Fruit fly (Drosophila melanogaster) whole organism, embryonic: ENCODE results near the gene CG31050.

Source experiments
- ATbp ChIP-seq: fragments of 200-800 bp; sonication (Bioruptor generic); optimal IDR thresholded peaks from 2 replicates; lab custom pipeline; 2017; ENCODE audit warnings: missing biosample characterization, mild to moderate bottlenecking, missing genetic modification characterization, missing genetic modification reagents
- Atf-2 ChIP-seq: fragments of 200-800 bp; sonication (Bioruptor generic); optimal IDR thresholded peaks from 2 replicates; lab custom pipeline; 2016; ENCODE audit warnings: missing biosample characterization, missing genetic modification characterization
- CG10431 ChIP-seq: fragments of 200-800 bp; sonication (Bioruptor generic); optimal IDR thresholded peaks from 3 replicates; lab custom pipeline; 2018; ENCODE audit warnings: missing biosample characterization, mild to moderate bottlenecking, missing genetic modification characterization
- CG10543 ChIP-seq: fragments of 200-800 bp; sonication (Bioruptor generic); optimal IDR thresholded peaks from 3 replicates; lab custom pipeline; 2017; ENCODE audit warnings: missing biosample characterization, mild to moderate bottlenecking, missing genetic modification characterization, moderate library complexity
- CG10654 ChIP-seq: fragments of 200-800 bp; sonication (Bioruptor generic); optimal IDR thresholded peaks from 2 replicates; lab custom pipeline; 2016; ENCODE audit warnings: missing biosample characterization, missing genetic modification characterization
- CG10959 ChIP-seq: fragments of 200-800 bp; sonication (Bioruptor generic); IDR thresholded peaks from 2 replicates; pipeline ENCODE4 v1.3.6; 2022; ENCODE audit warnings: missing biosample characterization, missing genetic modification characterization
- CG11560 ChIP-seq: fragments of 200-800 bp; sonication (Bioruptor generic); IDR thresholded peaks from 3 replicates; pipeline ENCODE4 v1.3.6; 2022; ENCODE audit warnings: missing biosample characterization, missing genetic modification characterization
- CG15696 ChIP-seq: fragments of 200-800 bp; sonication (Bioruptor generic); optimal IDR thresholded peaks from 2 replicates; lab custom pipeline; 2019; ENCODE audit warnings: missing biosample characterization, mild to moderate bottlenecking, missing genetic modification characterization, moderate library complexity
- CG1603 ChIP-seq: fragments of 200-800 bp; sonication (Bioruptor generic); optimal IDR thresholded peaks from 2 replicates; lab custom pipeline; 2019; ENCODE audit warnings: missing biosample characterization, mild to moderate bottlenecking, missing genetic modification characterization, moderate library complexity
- CG16813 ChIP-seq: fragments of 200-800 bp; sonication (Bioruptor generic); IDR thresholded peaks from 3 replicates; pipeline ENCODE4 v1.3.6; 2022; ENCODE audit warnings: missing biosample characterization, missing genetic modification characterization; ENCODE audit not compliant: partially characterized antibody
- CG17186 ChIP-seq: fragments of 200-800 bp; sonication (Bioruptor generic); optimal IDR thresholded peaks from 3 replicates; lab custom pipeline; 2017; ENCODE audit warnings: missing biosample characterization, missing genetic modification reagents, missing genetic modification characterization
- CG2875 ChIP-seq: fragments of 200-800 bp; sonication (Bioruptor generic); optimal IDR thresholded peaks from 2 replicates; lab custom pipeline; 2017; ENCODE audit warnings: missing biosample characterization, mild to moderate bottlenecking, missing genetic modification characterization, missing genetic modification reagents
- CG33213 ChIP-seq: fragments of 200-800 bp; sonication (Bioruptor generic); optimal IDR thresholded peaks from 3 replicates; lab custom pipeline; 2016; ENCODE audit warnings: missing biosample characterization, missing genetic modification characterization
- CG4328 ChIP-seq: fragments of 200-800 bp; sonication (Bioruptor generic); optimal IDR thresholded peaks from 3 replicates; lab custom pipeline; 2017; ENCODE audit warnings: missing biosample characterization, missing genetic modification reagents, missing genetic modification characterization
- CG4730 ChIP-seq: fragments of 200-800 bp; sonication (Bioruptor generic); IDR thresholded peaks from 2 replicates; pipeline ENCODE4 v1.3.6; 2022; ENCODE audit warnings: missing biosample characterization, missing genetic modification characterization
- CG6683 ChIP-seq: fragments of 200-800 bp; sonication (Bioruptor generic); optimal IDR thresholded peaks from 2 replicates; lab custom pipeline; 2017; ENCODE audit warnings: missing biosample characterization, mild to moderate bottlenecking, missing genetic modification characterization, missing genetic modification reagents
- CG8089 ChIP-seq: fragments of 200-800 bp; sonication (Bioruptor generic); optimal IDR thresholded peaks from 3 replicates; lab custom pipeline; 2016; ENCODE audit warnings: missing biosample characterization, missing genetic modification characterization
- CG8290 ChIP-seq, 3 experiments: fragments of 200-800 bp; sonication (Bioruptor generic); optimal IDR thresholded peaks; 2 replicates each; lab custom pipeline; 2016 to 2019; ENCODE audit warnings: missing biosample characterization in 3 of 3, missing genetic modification characterization in 3 of 3, mild to moderate bottlenecking in 2 of 3, moderate library complexity in 1 of 3
- CG9932 ChIP-seq: fragments of 200-800 bp; sonication (Bioruptor generic); IDR thresholded peaks from 2 replicates; pipeline ENCODE4 v1.3.6; 2022; ENCODE audit warnings: missing biosample characterization, missing genetic modification characterization
- CHES-1-like ChIP-seq: fragments of 200-800 bp; sonication (Bioruptor generic); optimal IDR thresholded peaks from 2 replicates; lab custom pipeline; 2016; ENCODE audit warnings: missing biosample characterization, missing genetic modification characterization
- Ets97D ChIP-seq: fragments of 200-800 bp; sonication (Bioruptor generic); optimal IDR thresholded peaks from 3 replicates; lab custom pipeline; 2016; ENCODE audit warnings: missing biosample characterization, missing genetic modification characterization
- GATAe ChIP-seq: fragments of 200-800 bp; sonication (Bioruptor generic); conservative IDR thresholded peaks from 2 replicates; pipeline ENCODE4 v1.3.6; 2022; ENCODE audit warnings: missing biosample characterization, missing genetic modification characterization
- Hmr ChIP-seq: fragments of 200-800 bp; sonication (Bioruptor generic); optimal IDR thresholded peaks from 3 replicates; lab custom pipeline; 2017; ENCODE audit warnings: mild to moderate bottlenecking, missing biosample characterization, missing genetic modification reagents, missing genetic modification characterization
- Hmx ChIP-seq: fragments of 200-800 bp; sonication (Bioruptor generic); optimal IDR thresholded peaks from 2 replicates; lab custom pipeline; 2016; ENCODE audit warnings: missing biosample characterization, missing genetic modification characterization
- Oli ChIP-seq: fragments of 200-800 bp; sonication (Bioruptor generic); optimal IDR thresholded peaks from 2 replicates; lab custom pipeline; 2018; ENCODE audit warnings: missing biosample characterization, mild to moderate bottlenecking, missing genetic modification characterization, moderate library complexity
- Sox102F ChIP-seq: fragments of 200-800 bp; sonication (Bioruptor generic); optimal IDR thresholded peaks from 2 replicates; lab custom pipeline; 2018; ENCODE audit warnings: missing biosample characterization, mild to moderate bottlenecking, missing genetic modification characterization, moderate library complexity
- cad ChIP-seq: fragments of >200 bp; optimal IDR thresholded peaks from 2 replicates; lab custom pipeline; 2017; ENCODE audit warnings: missing biosample characterization, missing genetic modification characterization
- en ChIP-seq: fragments of 200-800 bp; sonication (Bioruptor generic); optimal IDR thresholded peaks from 2 replicates; lab custom pipeline; 2016; ENCODE audit warnings: missing biosample characterization, missing genetic modification characterization
- esg ChIP-seq: fragments of 200-800 bp; sonication (Bioruptor generic); conservative IDR thresholded peaks from 2 replicates; pipeline ENCODE4 v1.3.6; 2022; ENCODE audit warnings: missing biosample characterization, missing genetic modification characterization
- exex ChIP-seq: fragments of 200-800 bp; sonication (Bioruptor generic); optimal IDR thresholded peaks from 4 replicates; lab custom pipeline; 2018; ENCODE audit warnings: missing biosample characterization, mild to moderate bottlenecking, missing genetic modification characterization, moderate library complexity
- klu ChIP-seq: fragments of 200-800 bp; sonication (Bioruptor generic); IDR thresholded peaks from 2 replicates; pipeline ENCODE4 v1.3.6; 2022; ENCODE audit warnings: missing biosample characterization, missing genetic modification characterization
- mirr ChIP-seq: fragments of 200-800 bp; sonication (Bioruptor generic); optimal IDR thresholded peaks from 3 replicates; lab custom pipeline; 2018; ENCODE audit warnings: missing biosample characterization, mild to moderate bottlenecking, missing genetic modification characterization
- onecut ChIP-seq: fragments of 200-800 bp; sonication (Bioruptor generic); IDR thresholded peaks from 2 replicates; pipeline ENCODE4 v1.3.6; 2022; ENCODE audit warnings: missing biosample characterization, missing genetic modification characterization
- p53 ChIP-seq: fragments of 200-800 bp; sonication (Bioruptor generic); optimal IDR thresholded peaks from 2 replicates; lab custom pipeline; 2016; ENCODE audit warnings: missing biosample characterization, missing genetic modification characterization
- sc ChIP-seq, 3 experiments: fragments of >200 bp in 2 of 3; fragments of 200-800 bp in 1 of 3; sonication (Bioruptor generic) in 1 of 3; optimal IDR thresholded peaks; 2 replicates in 2 of 3; 3 replicates in 1 of 3; lab custom pipeline; 2017; ENCODE audit warnings: mild to moderate bottlenecking in 1 of 3, missing biosample characterization in 1 of 3, missing genetic modification characterization in 1 of 3, missing genetic modification reagents in 1 of 3
- seq ChIP-seq: fragments of 200-800 bp; sonication (Bioruptor generic); IDR thresholded peaks from 2 replicates; pipeline ENCODE4 v1.3.6; 2022; ENCODE audit warnings: missing biosample characterization, missing genetic modification characterization
- sug ChIP-seq: fragments of 200-800 bp; optimal IDR thresholded peaks from 2 replicates; lab custom pipeline; 2019; ENCODE audit warnings: missing biosample characterization, mild to moderate bottlenecking, missing genetic modification characterization, moderate library complexity
- tgo ChIP-seq: fragments of 200-800 bp; sonication (Bioruptor generic); IDR thresholded peaks from 3 replicates; pipeline ENCODE4 v1.3.6; 2022; ENCODE audit warnings: missing biosample characterization, missing genetic modification characterization
- tin ChIP-seq: fragments of 200-800 bp; sonication (Bioruptor generic); optimal IDR thresholded peaks from 3 replicates; lab custom pipeline; 2016; ENCODE audit warnings: missing biosample characterization, missing genetic modification characterization
- vfl ChIP-seq: fragments of 200-800 bp; sonication (Bioruptor generic); optimal IDR thresholded peaks from 2 replicates; lab custom pipeline; 2016; ENCODE audit warnings: missing biosample characterization, missing genetic modification characterization
- vnd ChIP-seq: fragments of 200-800 bp; sonication (Bioruptor generic); IDR thresholded peaks from 3 replicates; pipeline ENCODE4 v1.3.6; 2022; ENCODE audit warnings: missing biosample characterization, missing genetic modification characterization; ENCODE audit not compliant: partially characterized antibody

CG31050 gene

dm6 chr3R:28676870-28677526, 26.7 kb upstream of the CG31050 start (continued):
- peak; percentile 37 for TF ChIP-seq Hmr (GFP tag; lab: Kevin White, UChicago)
- TF ChIP-seq CG4328 (GFP tag; lab: Kevin White, UChicago) = no peak
- TF ChIP-seq tin (GFP tag; lab: Kevin White, UChicago) = peak; percentile 11
- TF ChIP-seq klu = 0 out of 2 replicates have a peak, but pooled peaks have one; percentile 14
- no peak for TF ChIP-seq CG2875
- no peak for TF ChIP-seq vnd (GFP tag; lab: Robert Waterston, UW)
- TF ChIP-seq CG6683 = no peak
- no peak for TF ChIP-seq CG10431
- peak; percentile 69; the same call in 2 of the 3 replicates for TF ChIP-seq tgo
- no peak for TF ChIP-seq p53
- peak; percentile 56 for TF ChIP-seq CG4730 (GFP tag; lab: Robert Waterston, UW)
- TF ChIP-seq sug (tag; lab: Kevin White, UChicago) = no peak
- TF ChIP-seq seq (GFP tag; lab: Robert Waterston, UW) = no peak
- no peak for TF ChIP-seq CG15696
- TF ChIP-seq CG16813 (GFP tag; lab: Robert Waterston, UW) = no peak
- peak; percentile 71 for TF ChIP-seq CG9932
- TF ChIP-seq CG10654 (GFP tag; lab: Kevin White, UChicago) = no peak
- 0 out of 2 replicates have a peak, but pooled peaks have one; percentile 23 for TF ChIP-seq onecut
- TF ChIP-seq CG17186 (GFP tag; lab: Kevin White, UChicago) = no peak
- no peak for TF ChIP-seq CHES-1-like (GFP tag; lab: Kevin White, UChicago)
- TF ChIP-seq GATAe (GFP tag; lab: Robert Waterston, UW) = no peak
- TF ChIP-seq en = no peak
- no peak for TF ChIP-seq exex (tag; lab: Kevin White, UChicago)
- no peak for TF ChIP-seq CG8290 (GFP tag; optimal IDR thresholded peaks at IDR 0.05; lab: Kevin White, UChicago)
- TF ChIP-seq CG8290 (tag; optimal IDR thresholded peaks at IDR 0.05; lab: Kevin White, UChicago) = peak in 1 of 2 experiments; percentile 71
- no peak for TF ChIP-seq Ets97D (GFP tag; lab: Kevin White, UChicago)
- no peak for TF ChIP-seq CG10543 (GFP tag; lab: Kevin White, UChicago)
- TF ChIP-seq CG8089 (GFP tag; lab: Kevin White, UChicago) = no peak
- TF ChIP-seq Atf-2 = no peak
- TF ChIP-seq sc (optimal IDR thresholded peaks at IDR 0.05; lab: Kevin White, UChicago) = no peak
- no peak for TF ChIP-seq sc (GFP tag; optimal IDR thresholded peaks at IDR 0.05; lab: Kevin White, UChicago)
- peak; percentile 64 for TF ChIP-seq esg (GFP tag; lab: Robert Waterston, UW)
- no peak for TF ChIP-seq vfl (GFP tag; lab: Kevin White, UChicago)
- TF ChIP-seq mirr (GFP tag; lab: Kevin White, UChicago) = no peak
- TF ChIP-seq CG1603 = peak; percentile 46
- TF ChIP-seq CG33213 (GFP tag; lab: Kevin White, UChicago) = no peak
- TF ChIP-seq Hmx = no peak
- peak; percentile 64 for TF ChIP-seq Sox102F (GFP tag; lab: Kevin White, UChicago)
- no peak; the same call in 2 of the 3 replicates for TF ChIP-seq CG11560
- TF ChIP-seq Oli (tag; lab: Kevin White, UChicago) = peak; percentile 60
- TF ChIP-seq cad = no peak
- TF ChIP-seq ATbp (GFP tag; lab: Kevin White, UChicago) = no peak
- TF ChIP-seq CG10959 (GFP tag; lab: Robert Waterston, UW) = no peak
- TF ChIP-seq, all 482 proteins: peak for 175
